Fruit fly (Drosophila melanogaster) whole organism, embryonic: ENCODE data around the gene CG2611.
A peak's percentile ranks its signal among the peaks of the same experiment; 100 is the strongest.

Experiments
- Atf-2 ChIP-seq: fragments of 200-800 bp; sonication (Bioruptor generic); optimal IDR thresholded peaks from 2 replicates; lab custom pipeline; 2016; ENCODE audit warnings: missing biosample characterization, missing genetic modification characterization
- CG10654 ChIP-seq: fragments of 200-800 bp; sonication (Bioruptor generic); optimal IDR thresholded peaks from 2 replicates; lab custom pipeline; 2016; ENCODE audit warnings: missing biosample characterization, missing genetic modification characterization
- CG11085 ChIP-seq: fragments of 200-800 bp; sonication (Bioruptor generic); IDR thresholded peaks from 2 replicates; pipeline ENCODE4 v1.3.6; 2022; ENCODE audit warnings: missing biosample characterization, missing genetic modification characterization
- CG11560 ChIP-seq: fragments of 200-800 bp; sonication (Bioruptor generic); IDR thresholded peaks from 3 replicates; pipeline ENCODE4 v1.3.6; 2022; ENCODE audit warnings: missing biosample characterization, missing genetic modification characterization
- CG13775 ChIP-seq: fragments of 200-800 bp; sonication (Bioruptor generic); optimal IDR thresholded peaks from 3 replicates; lab custom pipeline; 2017; ENCODE audit warnings: missing biosample characterization, mild to moderate bottlenecking, missing genetic modification characterization
- CG17912 ChIP-seq: fragments of 200-800 bp; sonication (Bioruptor generic); optimal IDR thresholded peaks from 2 replicates; lab custom pipeline; 2018; ENCODE audit warnings: missing biosample characterization, mild to moderate bottlenecking, missing genetic modification characterization
- CG31224 ChIP-seq: fragments of 200-800 bp; sonication (Bioruptor generic); IDR thresholded peaks from 2 replicates; pipeline ENCODE4 v1.3.6; 2022; ENCODE audit warnings: missing biosample characterization, missing genetic modification characterization
- CG31365 ChIP-seq: fragments of 200-800 bp; sonication (Bioruptor generic); optimal IDR thresholded peaks from 2 replicates; lab custom pipeline; 2018; ENCODE audit warnings: missing biosample characterization, mild to moderate bottlenecking, missing genetic modification characterization
- CG3163 ChIP-seq: fragments of 200-800 bp; sonication (Bioruptor generic); optimal IDR thresholded peaks from 3 replicates; lab custom pipeline; 2016; ENCODE audit warnings: missing biosample characterization, missing genetic modification characterization
- CG32767 ChIP-seq: fragments of 200-800 bp; sonication (Bioruptor generic); IDR thresholded peaks from 2 replicates; pipeline ENCODE4 v1.3.6; 2022; ENCODE audit warnings: missing biosample characterization, missing genetic modification characterization
- CG34224 ChIP-seq: fragments of 200-800 bp; sonication (Bioruptor generic); IDR thresholded peaks from 3 replicates; pipeline ENCODE4 v1.3.6; 2022; ENCODE audit warnings: missing biosample characterization, missing genetic modification characterization; ENCODE audit not compliant: partially characterized antibody
- CG4424 ChIP-seq: fragments of 200-800 bp; sonication (Bioruptor generic); optimal IDR thresholded peaks from 3 replicates; lab custom pipeline; 2016; ENCODE audit warnings: missing biosample characterization, missing genetic modification characterization
- CG5953 ChIP-seq: fragments of 200-800 bp; sonication (Bioruptor generic); IDR thresholded peaks from 2 replicates; pipeline ENCODE4 v1.3.6; 2022; ENCODE audit warnings: missing biosample characterization, missing genetic modification characterization
- CG6765 ChIP-seq: fragments of 200-800 bp; sonication (Bioruptor generic); optimal IDR thresholded peaks from 3 replicates; lab custom pipeline; 2017; ENCODE audit warnings: missing biosample characterization, mild to moderate bottlenecking, missing genetic modification characterization
- CG7786 ChIP-seq: fragments of 200-800 bp; sonication (Bioruptor generic); optimal IDR thresholded peaks from 2 replicates; lab custom pipeline; 2016; ENCODE audit warnings: missing biosample characterization, missing genetic modification characterization
- CG8281 ChIP-seq: fragments of 200-800 bp; sonication (Bioruptor generic); optimal IDR thresholded peaks from 2 replicates; lab custom pipeline; 2018; ENCODE audit warnings: missing biosample characterization, mild to moderate bottlenecking, missing genetic modification characterization, moderate library complexity
- CG8290 ChIP-seq, 3 experiments: fragments of 200-800 bp; sonication (Bioruptor generic); optimal IDR thresholded peaks; 2 replicates each; lab custom pipeline; 2016 to 2019; ENCODE audit warnings: missing biosample characterization in 3 of 3, missing genetic modification characterization in 3 of 3, mild to moderate bottlenecking in 2 of 3, moderate library complexity in 1 of 3
- CG8359 ChIP-seq: fragments of 200-800 bp; sonication (Bioruptor generic); optimal IDR thresholded peaks from 2 replicates; lab custom pipeline; 2017; ENCODE audit warnings: missing biosample characterization, mild to moderate bottlenecking, missing genetic modification characterization, borderline replicate concordance
- CG9727 ChIP-seq: fragments of 200-800 bp; sonication (Bioruptor generic); optimal IDR thresholded peaks from 3 replicates; lab custom pipeline; 2017; ENCODE audit warnings: missing biosample characterization, mild to moderate bottlenecking, missing genetic modification characterization
- CG9797 ChIP-seq: fragments of 200-800 bp; sonication (Bioruptor generic); optimal IDR thresholded peaks from 3 replicates; lab custom pipeline; 2018; ENCODE audit warnings: missing biosample characterization, mild to moderate bottlenecking, missing genetic modification characterization
- CG9817 ChIP-seq: fragments of 200-800 bp; sonication (Bioruptor generic); optimal IDR thresholded peaks from 2 replicates; lab custom pipeline; 2018; ENCODE audit warnings: missing biosample characterization, mild to moderate bottlenecking, missing genetic modification characterization, moderate library complexity
- Chrac-16 ChIP-seq: fragments of 200-800 bp; sonication (Bioruptor generic); optimal IDR thresholded peaks from 3 replicates; lab custom pipeline; 2016; ENCODE audit warnings: missing biosample characterization, missing genetic modification characterization
- CoRest ChIP-seq: fragments of 200-800 bp; sonication (Bioruptor generic); optimal IDR thresholded peaks from 3 replicates; lab custom pipeline; 2018; ENCODE audit warnings: missing biosample characterization, mild to moderate bottlenecking, missing genetic modification characterization, moderate library complexity
- Dad ChIP-seq: fragments of 200-800 bp; sonication (Bioruptor generic); optimal IDR thresholded peaks from 3 replicates; lab custom pipeline; 2016; ENCODE audit warnings: missing biosample characterization, missing genetic modification characterization
- HmgD ChIP-seq: fragments of 200-800 bp; sonication (Bioruptor generic); optimal IDR thresholded peaks from 3 replicates; lab custom pipeline; 2016; ENCODE audit warnings: missing biosample characterization, missing genetic modification characterization
- HmgZ ChIP-seq: fragments of 200-800 bp; sonication (Bioruptor generic); optimal IDR thresholded peaks from 2 replicates; lab custom pipeline; 2018; ENCODE audit warnings: missing biosample characterization, mild to moderate bottlenecking, missing genetic modification characterization
- Hr78 ChIP-seq, 2 experiments: fragments of 200-800 bp in 1 of 2; fragments of >200 bp in 1 of 2; sonication (Bioruptor generic) in 1 of 2; optimal IDR thresholded peaks; 2 replicates each; lab custom pipeline; 2017 to 2019; ENCODE audit warnings: missing biosample characterization in 2 of 2, missing genetic modification characterization in 2 of 2, mild to moderate bottlenecking in 1 of 2, moderate library complexity in 1 of 2
- Jarid2 ChIP-seq: fragments of 200-800 bp; sonication (Bioruptor generic); optimal IDR thresholded peaks from 3 replicates; lab custom pipeline; 2017; ENCODE audit warnings: mild to moderate bottlenecking, missing biosample characterization, missing genetic modification reagents, missing genetic modification characterization
- Med ChIP-seq: fragments of 200-800 bp; sonication (Bioruptor generic); peaks from one replicate; lab custom pipeline; 2016; ENCODE audit warnings: missing biosample characterization, missing genetic modification characterization, mild to moderate bottlenecking, inconsistent platforms, moderate library complexity
- Myb ChIP-seq: fragments of 200-800 bp; sonication (Bioruptor generic); optimal IDR thresholded peaks from 2 replicates; lab custom pipeline; 2016; ENCODE audit warnings: missing biosample characterization, missing genetic modification characterization
- Ptx1 ChIP-seq: fragments of 200-800 bp; sonication (Bioruptor generic); IDR thresholded peaks from 2 replicates; pipeline ENCODE4 v1.3.6; 2022; ENCODE audit warnings: missing biosample characterization, missing genetic modification characterization
- Rx ChIP-seq: fragments of 200-800 bp; sonication (Bioruptor generic); IDR thresholded peaks from 2 replicates; pipeline ENCODE4 v1.3.6; 2022; ENCODE audit warnings: missing biosample characterization, missing genetic modification characterization
- YL-1 ChIP-seq: fragments of 200-800 bp; sonication (Bioruptor generic); optimal IDR thresholded peaks from 3 replicates; lab custom pipeline; 2017; ENCODE audit warnings: missing biosample characterization, mild to moderate bottlenecking, missing genetic modification characterization
- ac ChIP-seq: fragments of 200-800 bp; sonication (Bioruptor generic); optimal IDR thresholded peaks from 3 replicates; lab custom pipeline; 2017; ENCODE audit warnings: missing biosample characterization, mild to moderate bottlenecking, missing genetic modification characterization
- ap ChIP-seq: fragments of 200-800 bp; sonication (Bioruptor generic); IDR thresholded peaks from 2 replicates; pipeline ENCODE4 v1.3.6; 2022; ENCODE audit warnings: missing biosample characterization, missing genetic modification characterization
- az2 ChIP-seq: fragments of 200-800 bp; sonication (Bioruptor generic); optimal IDR thresholded peaks from 3 replicates; lab custom pipeline; 2016; ENCODE audit warnings: missing biosample characterization, missing genetic modification characterization
- bab2 ChIP-seq: fragments of 200-800 bp; sonication (Bioruptor generic); optimal IDR thresholded peaks from 2 replicates; lab custom pipeline; 2016; ENCODE audit warnings: missing biosample characterization, missing genetic modification characterization
- br ChIP-seq: fragments of >200 bp; optimal IDR thresholded peaks from 2 replicates; lab custom pipeline; 2017
- crp ChIP-seq, 2 experiments: fragments of 200-800 bp; sonication (Bioruptor generic); optimal IDR thresholded peaks; 2 replicates in 1 of 2; 3 replicates in 1 of 2; lab custom pipeline; 2017; ENCODE audit warnings: missing biosample characterization in 2 of 2, missing genetic modification characterization in 2 of 2, mild to moderate bottlenecking in 1 of 2, moderate library complexity in 1 of 2
- dpn ChIP-seq, 2 experiments: fragments of 200-800 bp; sonication (Bioruptor generic); optimal IDR thresholded peaks; 3 replicates each; lab custom pipeline; 2016; ENCODE audit warnings: missing biosample characterization in 2 of 2, missing genetic modification characterization in 2 of 2
- fd3F ChIP-seq: fragments of 200-800 bp; sonication (Bioruptor generic); optimal IDR thresholded peaks from 2 replicates; lab custom pipeline; 2018; ENCODE audit warnings: missing biosample characterization, mild to moderate bottlenecking, missing genetic modification characterization, moderate library complexity
- grau ChIP-seq: fragments of 200-800 bp; optimal IDR thresholded peaks from 3 replicates; lab custom pipeline; 2019; ENCODE audit warnings: missing biosample characterization, mild to moderate bottlenecking, missing genetic modification characterization, moderate library complexity
- lola ChIP-seq, 3 experiments: fragments of >200 bp in 2 of 3; fragments of 200-800 bp in 1 of 3; sonication (Bioruptor generic) in 1 of 3; optimal IDR thresholded peaks; 2 replicates each; lab custom pipeline; 2017 to 2019; ENCODE audit warnings: missing biosample characterization in 3 of 3, missing genetic modification characterization in 3 of 3, mild to moderate bottlenecking in 1 of 3, moderate library complexity in 1 of 3
- nmo ChIP-seq: fragments of 200-800 bp; sonication (Bioruptor generic); optimal IDR thresholded peaks from 2 replicates; lab custom pipeline; 2018; ENCODE audit warnings: missing biosample characterization, mild to moderate bottlenecking, missing genetic modification characterization, moderate library complexity
- p53 ChIP-seq: fragments of 200-800 bp; sonication (Bioruptor generic); optimal IDR thresholded peaks from 2 replicates; lab custom pipeline; 2016; ENCODE audit warnings: missing biosample characterization, missing genetic modification characterization
- prd ChIP-seq, 3 experiments: fragments of >200 bp in 2 of 3; fragments of 200-800 bp in 1 of 3; sonication (Bioruptor generic) in 1 of 3; optimal IDR thresholded peaks in 2 of 3; IDR thresholded peaks in 1 of 3; 2 replicates in 2 of 3; 3 replicates in 1 of 3; pipeline versions ENCODE4 v1.3.6 to Lab custom; 2017 to 2022; ENCODE audit warnings: missing biosample characterization in 1 of 3, missing genetic modification characterization in 1 of 3
- slp2 ChIP-seq: fragments of 200-800 bp; sonication (Bioruptor generic); optimal IDR thresholded peaks from 2 replicates; lab custom pipeline; 2016; ENCODE audit warnings: missing biosample characterization, missing genetic modification characterization
- ttk ChIP-seq: fragments of 200-800 bp; sonication (Bioruptor generic); IDR thresholded peaks from 2 replicates; pipeline ENCODE4 v2.1.2; 2022; ENCODE audit warnings: missing biosample characterization, missing genetic modification characterization
- zen ChIP-seq: fragments of 200-800 bp; sonication (Bioruptor generic); optimal IDR thresholded peaks from 3 replicates; lab custom pipeline; 2018; ENCODE audit warnings: missing biosample characterization, mild to moderate bottlenecking, missing genetic modification characterization, moderate library complexity

Gene CG2611

dm6 chr2L:20656110-20656509, 6.1 kb downstream of the CG2611 start, which contains the start of the genes brun and CG2614 (continued):
- TF ChIP-seq ap (GFP tag; lab: Robert Waterston, UW), result peak; percentile 30; the same call in 1 of the 2 replicates
- peak; percentile 62 for TF ChIP-seq HmgZ (tag; lab: Kevin White, UChicago)
- TF ChIP-seq CG32767 (GFP tag; lab: Robert Waterston, UW), result peak; percentile 46; the same call in 1 of the 2 replicates
- TF ChIP-seq Rx (GFP tag; lab: Robert Waterston, UW), result no peak
- no peak for TF ChIP-seq prd (optimal IDR thresholded peaks at IDR 0.05; lab: Kevin White, UChicago)
- TF ChIP-seq prd (GFP tag; IDR thresholded peaks at IDR 0.05; lab: Robert Waterston, UW), result peak; percentile 91
- TF ChIP-seq YL-1, result peak; percentile 85
- TF ChIP-seq ac (GFP tag; lab: Kevin White, UChicago), result no peak
- peak; percentile 63 for TF ChIP-seq grau (tag; lab: Kevin White, UChicago)
- peak; percentile 24 for TF ChIP-seq CG3163 (GFP tag; lab: Kevin White, UChicago)
- TF ChIP-seq br (lab: Kevin White, UChicago), result no peak
- no peak for TF ChIP-seq CG31365
- peak; percentile 36 for TF ChIP-seq zen (tag; lab: Kevin White, UChicago)
- peak; percentile 66 for TF ChIP-seq CG11560 (tag; lab: Robert Waterston, UW)
- TF ChIP-seq HmgD (GFP tag; lab: Kevin White, UChicago), result peak; percentile 73
- peak; percentile 28 for TF ChIP-seq p53
- no peak for TF ChIP-seq Jarid2 (GFP tag; lab: Kevin White, UChicago)
- TF ChIP-seq CG8281, result no peak
- TF ChIP-seq Dad, result peak; percentile 74
- TF ChIP-seq CG8290 (GFP tag; optimal IDR thresholded peaks at IDR 0.05; lab: Kevin White, UChicago), result peak; percentile 60
- no peak for TF ChIP-seq CG8290 (tag; optimal IDR thresholded peaks at IDR 0.05; lab: Kevin White, UChicago)
- peak in 1 of 2 experiments; percentile 65 for TF ChIP-seq crp (GFP tag; optimal IDR thresholded peaks at IDR 0.05; lab: Kevin White, UChicago)
- peak; percentile 69 for TF ChIP-seq CG9727 (GFP tag; lab: Kevin White, UChicago)
- TF ChIP-seq ttk, result peak; percentile 38; the same call in 1 of the 2 replicates
- peak; percentile 41 for TF ChIP-seq slp2
- TF ChIP-seq Chrac-16 (GFP tag; lab: Kevin White, UChicago), result peak; percentile 71
- TF ChIP-seq Med (GFP tag; lab: Kevin White, UChicago), result peak; percentile 94
- TF ChIP-seq lola (GFP tag; optimal IDR thresholded peaks at IDR 0.05; lab: Kevin White, UChicago), result peak in 1 of 3 experiments; percentile 70
- no peak for TF ChIP-seq CG17912 (GFP tag; lab: Kevin White, UChicago)
- peak; percentile 34 for TF ChIP-seq fd3F (GFP tag; lab: Kevin White, UChicago)
- TF ChIP-seq dpn (GFP tag; optimal IDR thresholded peaks at IDR 0.05; lab: Kevin White, UChicago), result peak; percentile 79
- peak; percentile 88 for TF ChIP-seq Ptx1 (GFP tag; lab: Robert Waterston, UW)
- no peak for TF ChIP-seq CG4424 (GFP tag; lab: Kevin White, UChicago)
- peak; percentile 46 for TF ChIP-seq Atf-2 (GFP tag; lab: Kevin White, UChicago)
- peak; percentile 53 for TF ChIP-seq CG10654 (GFP tag; lab: Kevin White, UChicago)
- TF ChIP-seq CG31224 (GFP tag; lab: Robert Waterston, UW), result no peak
- TF ChIP-seq Hr78 (GFP tag; optimal IDR thresholded peaks at IDR 0.05; lab: Kevin White, UChicago), result no peak
- peak; percentile 72 for TF ChIP-seq CoRest (tag; lab: Kevin White, UChicago)
- TF ChIP-seq CG13775 (GFP tag; lab: Kevin White, UChicago), result peak; percentile 84
- TF ChIP-seq CG7786 (GFP tag; lab: Kevin White, UChicago), result peak; percentile 65
- 0 out of 2 replicates have a peak, but pooled peaks have one; percentile 29 for TF ChIP-seq CG5953 (GFP tag; lab: Robert Waterston, UW)
- TF ChIP-seq CG6765 (GFP tag; lab: Kevin White, UChicago), result no peak
- TF ChIP-seq CG34224 (GFP tag; lab: Robert Waterston, UW), result peak; percentile 91
- peak; percentile 52 for TF ChIP-seq Myb
- TF ChIP-seq CG8359 (GFP tag; lab: Kevin White, UChicago), result no peak
- peak; percentile 66 for TF ChIP-seq CG9817 (tag; lab: Kevin White, UChicago)
- peak; percentile 63 for TF ChIP-seq az2 (GFP tag; lab: Kevin White, UChicago)
- TF ChIP-seq CG9797 (GFP tag; lab: Kevin White, UChicago), result peak; percentile 93
- peak; percentile 83 for TF ChIP-seq nmo (GFP tag; lab: Kevin White, UChicago)
- 0 out of 2 replicates have a peak, but pooled peaks have one; percentile 40 for TF ChIP-seq CG11085 (GFP tag; lab: Robert Waterston, UW)
- TF ChIP-seq bab2, result peak; percentile 75
